Worm (Caenorhabditis elegans) whole organism, L1 larva: ENCODE measurements around the gene srr-4.

Experiments
- F16B12.6 ChIP-seq: fragments of 150-350 bp; optimal IDR thresholded peaks from 2 replicates; lab custom pipeline; 2014; ENCODE audit warnings: missing biosample characterization, missing genetic modification characterization
- Y116A8C.19 ChIP-seq: sonication (generic microtip); optimal IDR thresholded peaks from 2 replicates; lab custom pipeline; 2016; ENCODE audit warnings: missing compliant biosample characterization, missing genetic modification characterization, borderline replicate concordance
- aha-1 ChIP-seq: fragments of 150-350 bp; optimal IDR thresholded peaks from 2 replicates; lab custom pipeline; 2014; ENCODE audit warnings: missing biosample characterization, missing genetic modification characterization
- blmp-1 ChIP-seq: fragments of 150-350 bp; optimal IDR thresholded peaks from 2 replicates; lab custom pipeline; 2014; ENCODE audit warnings: missing biosample characterization, missing genetic modification characterization
- ceh-63 ChIP-seq: fragments of 200-800 bp; sonication (Bioruptor generic); optimal IDR thresholded peaks from 2 replicates; lab custom pipeline; 2018; ENCODE audit warnings: mild to moderate bottlenecking, missing genetic modification characterization, missing compliant biosample characterization
- ceh-8 ChIP-seq: fragments of 200-800 bp; sonication (Bioruptor generic); optimal IDR thresholded peaks from 2 replicates; lab custom pipeline; 2018; ENCODE audit warnings: mild to moderate bottlenecking, missing genetic modification characterization, moderate library complexity, missing compliant biosample characterization
- ceh-88 ChIP-seq: fragments of 200-800 bp; sonication (Bioruptor generic); IDR thresholded peaks from 2 replicates; pipeline ENCODE4 v1.3.6; 2022; ENCODE audit warnings: missing genetic modification characterization, missing compliant biosample characterization
- dsc-1 ChIP-seq: sonication (generic microtip); optimal IDR thresholded peaks from 2 replicates; lab custom pipeline; 2016; ENCODE audit warnings: mild to moderate bottlenecking, missing genetic modification characterization, missing compliant biosample characterization
- efl-1 ChIP-seq, 4 experiments: fragments of 150-350 bp; optimal IDR thresholded peaks in 3 of 4; peaks in 1 of 4; 1 replicate in 1 of 4; 2 replicates in 3 of 4; lab custom pipeline; 2014; ENCODE audit warnings: missing biosample characterization in 2 of 4, missing genetic modification characterization in 2 of 4, missing genetic modification reagents in 2 of 4
- egl-13 ChIP-seq: sonication (generic microtip); optimal IDR thresholded peaks from 2 replicates; lab custom pipeline; 2016; ENCODE audit warnings: missing genotype, missing genetic modification reagents, missing genetic modification characterization, missing compliant biosample characterization
- fkh-4 ChIP-seq: sonication (generic microtip); optimal IDR thresholded peaks from 2 replicates; lab custom pipeline; 2016; ENCODE audit warnings: missing compliant biosample characterization, missing genetic modification characterization, borderline replicate concordance
- fos-1 ChIP-seq: fragments of 150-350 bp; optimal IDR thresholded peaks from 2 replicates; lab custom pipeline; 2014; ENCODE audit warnings: missing biosample characterization, missing genetic modification characterization
- grh-1 ChIP-seq: fragments of 200-800 bp; sonication (Bioruptor generic); IDR thresholded peaks from 2 replicates; pipeline ENCODE4 v1.3.6; 2022; ENCODE audit warnings: missing genetic modification reagents, missing genetic modification characterization, missing compliant biosample characterization
- hlh-17 ChIP-seq: fragments of 200-800 bp; sonication (Bioruptor generic); optimal IDR thresholded peaks from 2 replicates; lab custom pipeline; 2018; ENCODE audit warnings: missing genetic modification characterization, mild to moderate bottlenecking, missing compliant biosample characterization, moderate library complexity, borderline replicate concordance
- isw-1 ChIP-seq: fragments of 200-800 bp; sonication (Bioruptor generic); IDR thresholded peaks from 2 replicates; pipeline ENCODE4 v1.3.6; 2022; ENCODE audit warnings: missing genetic modification characterization, missing compliant biosample characterization
- jun-1 ChIP-seq: fragments of 150-350 bp; optimal IDR thresholded peaks from 2 replicates; lab custom pipeline; 2014; ENCODE audit warnings: missing biosample characterization, missing genetic modification reagents, missing genetic modification characterization
- lin-14 ChIP-seq: fragments of 200-800 bp; sonication (Bioruptor generic); optimal IDR thresholded peaks from 2 replicates; lab custom pipeline; 2018; ENCODE audit warnings: mild to moderate bottlenecking, missing genetic modification characterization, moderate library complexity, missing compliant biosample characterization
- lir-3 ChIP-seq: sonication (generic microtip); optimal IDR thresholded peaks from 2 replicates; lab custom pipeline; 2016; ENCODE audit warnings: mild to moderate bottlenecking, missing genetic modification characterization, moderate library complexity, missing compliant biosample characterization; ENCODE audit not compliant: poor library complexity
- mab-9 ChIP-seq: fragments of 200-800 bp; sonication (Bioruptor generic); IDR thresholded peaks from 2 replicates; pipeline ENCODE4 v1.3.6; 2022; ENCODE audit warnings: missing genetic modification reagents, missing genetic modification characterization, missing compliant biosample characterization
- mdl-1 ChIP-seq, 2 experiments: fragments of 150-350 bp; optimal IDR thresholded peaks; 2 replicates each; lab custom pipeline; 2014 to 2017; ENCODE audit warnings: missing biosample characterization in 2 of 2, missing genetic modification characterization in 2 of 2, inconsistent platforms in 1 of 2
- nhr-12 ChIP-seq: sonication (generic microtip); optimal IDR thresholded peaks from 2 replicates; lab custom pipeline; 2017; ENCODE audit warnings: missing biosample characterization, missing genetic modification characterization
- nhr-19 ChIP-seq: fragments of 200-800 bp; sonication (Bioruptor generic); conservative IDR thresholded peaks from 2 replicates; pipeline ENCODE4 v1.3.6; 2022; ENCODE audit warnings: missing genetic modification characterization, missing compliant biosample characterization
- nhr-47 ChIP-seq: sonication (generic microtip); optimal IDR thresholded peaks from 2 replicates; lab custom pipeline; 2016; ENCODE audit warnings: mild to moderate bottlenecking, missing genetic modification characterization, moderate library complexity, missing compliant biosample characterization
- nhr-71 ChIP-seq: sonication (generic microtip); optimal IDR thresholded peaks from 2 replicates; lab custom pipeline; 2016; ENCODE audit warnings: mild to moderate bottlenecking, missing genetic modification characterization, moderate library complexity, missing compliant biosample characterization
- nhr-90 ChIP-seq: sonication (generic microtip); optimal IDR thresholded peaks from 2 replicates; lab custom pipeline; 2016; ENCODE audit warnings: mild to moderate bottlenecking, missing genetic modification characterization, missing compliant biosample characterization; ENCODE audit not compliant: poor library complexity
- rnt-1 ChIP-seq: sonication (generic microtip); optimal IDR thresholded peaks from 2 replicates; lab custom pipeline; 2016; ENCODE audit warnings: mild to moderate bottlenecking, missing genetic modification characterization, moderate library complexity, missing compliant biosample characterization
- snpc-4 ChIP-seq: fragments of 150-350 bp; optimal IDR thresholded peaks from 2 replicates; lab custom pipeline; 2014; ENCODE audit warnings: missing biosample characterization, missing genetic modification characterization
- sox-4 ChIP-seq: sonication (generic microtip); optimal IDR thresholded peaks from 2 replicates; lab custom pipeline; 2016; ENCODE audit warnings: missing genetic modification characterization, missing compliant biosample characterization
- tbx-2 ChIP-seq: sonication (generic microtip); optimal IDR thresholded peaks from 2 replicates; lab custom pipeline; 2016; ENCODE audit warnings: missing genetic modification characterization, missing compliant biosample characterization
- unc-30 ChIP-seq: sonication (generic microtip); optimal IDR thresholded peaks from 2 replicates; lab custom pipeline; 2017; ENCODE audit warnings: missing biosample characterization, missing genetic modification characterization
- unc-62 ChIP-seq: fragments of 150-350 bp; optimal IDR thresholded peaks from 2 replicates; lab custom pipeline; 2014; ENCODE audit warnings: missing biosample characterization, missing genetic modification reagents, missing genetic modification characterization
- unc-86 ChIP-seq: sonication (generic microtip); optimal IDR thresholded peaks from 2 replicates; lab custom pipeline; 2016; ENCODE audit warnings: missing genetic modification characterization, missing compliant biosample characterization
- unc-98 ChIP-seq: fragments of 200-800 bp; sonication (Bioruptor generic); IDR thresholded peaks from 2 replicates; pipeline ENCODE4 v1.3.6; 2022; ENCODE audit warnings: missing genetic modification characterization, missing compliant biosample characterization
- ztf-11 ChIP-seq, 2 experiments: sonication (generic microtip); optimal IDR thresholded peaks; 2 replicates each; lab custom pipeline; 2016 to 2017; ENCODE audit warnings: missing genetic modification characterization in 2 of 2, missing biosample characterization in 1 of 2, missing compliant biosample characterization in 1 of 2
- ztf-4 ChIP-seq: fragments of 150-350 bp; optimal IDR thresholded peaks from 2 replicates; lab custom pipeline; 2014; ENCODE audit warnings: missing biosample characterization, missing genetic modification characterization

srr-4 gene

ce11 chrV:5039559-5039958 is 20.5 kb downstream of the srr-4 start, which contains the start of gene K11D12.11:
K11D12.11 (minus strand) TSS chrV:5039600.
- TF ChIP-seq F16B12.6 (tag; lab: Kevin White, UChicago) (no peak), dsc-1 (tag; lab: Kevin White, UChicago) (peak; percentile 97), fkh-4 (peak; percentile 83)

ce11 chrV:5040925-5041324 is 21.9 kb downstream of the srr-4 start, which contains the start of gene K11D12.8:
K11D12.8 (minus strand) TSS chrV:5041001.
- TF ChIP-seq fkh-4 (no peak), blmp-1 (peak; percentile 71)

ce11 chrV:5046103-5046502 is 27.1 kb downstream of the srr-4 start, which contains the start of gene exc-14:
exc-14 (minus strand) TSS chrV:5046203.
- TF ChIP-seq ceh-8 (GFP tag; lab: Kevin White, UChicago) (no peak), Y116A8C.19 (tag; lab: Kevin White, UChicago) (no peak), jun-1 (tag; lab: Kevin White, UChicago) (no peak), ceh-63 (GFP tag; lab: Kevin White, UChicago) (no peak), sox-4 (no peak), nhr-47 (tag; lab: Kevin White, UChicago) (no peak), lin-14 (GFP tag; lab: Kevin White, UChicago) (no peak), ztf-11 (tag; optimal IDR thresholded peaks at IDR 0.05; lab: Kevin White, UChicago) (no peak), F16B12.6 (tag; lab: Kevin White, UChicago) (no peak), ceh-88 (GFP tag; lab: Robert Waterston, UW) (no peak), fkh-4 (no peak), nhr-90 (tag; lab: Kevin White, UChicago) (no peak), ztf-4 (tag; lab: Kevin White, UChicago) (no peak), hlh-17 (GFP tag; lab: Kevin White, UChicago) (no peak), isw-1 (GFP tag; lab: Robert Waterston, UW) (no peak), egl-13 (no peak)
- TF ChIP-seq, all 84 proteins: peak for 0

ce11 chrV:5046558-5046957 is 27.5 kb downstream of the srr-4 start:
- no peak for TF ChIP-seq ceh-63 (GFP tag; lab: Kevin White, UChicago)
- TF ChIP-seq mdl-1 (tag; optimal IDR thresholded peaks at IDR 0.05; lab: Kevin White, UChicago): no peak
- no peak for TF ChIP-seq fos-1 (tag; lab: Kevin White, UChicago)
- TF ChIP-seq aha-1 (tag; lab: Kevin White, UChicago): no peak
- no peak for TF ChIP-seq nhr-12 (tag; lab: Kevin White, UChicago)
- no peak for TF ChIP-seq unc-86 (tag; lab: Kevin White, UChicago)
- TF ChIP-seq unc-62 (GFP tag; lab: Kevin White, UChicago): no peak
- no peak for TF ChIP-seq unc-30
- TF ChIP-seq ztf-11 (tag; optimal IDR thresholded peaks at IDR 0.05; lab: Kevin White, UChicago): no peak
- TF ChIP-seq snpc-4 (tag; lab: Kevin White, UChicago): no peak
- TF ChIP-seq lir-3 (tag; lab: Kevin White, UChicago): no peak

ce11 chrV:5047230-5047629 is 28.2 kb downstream of the srr-4 start:
- TF ChIP-seq rnt-1 (tag; lab: Kevin White, UChicago): peak; percentile 59
- peak; percentile 93 for TF ChIP-seq grh-1 (GFP tag; lab: Robert Waterston, UW)
- TF ChIP-seq unc-98 (GFP tag; lab: Robert Waterston, UW): peak; percentile 75
- peak; percentile 90 for TF ChIP-seq mab-9 (GFP tag; lab: Robert Waterston, UW)
- peak; percentile 10 for TF ChIP-seq tbx-2 (tag; lab: Kevin White, UChicago)
- peak; percentile 45 for TF ChIP-seq nhr-71
- peak; percentile 80 for TF ChIP-seq isw-1 (GFP tag; lab: Robert Waterston, UW)
- peak; percentile 48 for TF ChIP-seq nhr-47 (tag; lab: Kevin White, UChicago)
- peak; percentile 93 for TF ChIP-seq nhr-19 (GFP tag; lab: Robert Waterston, UW)
- TF ChIP-seq ceh-88 (GFP tag; lab: Robert Waterston, UW): peak; percentile 68
- peak in 1 of 2 experiments; percentile 4 for TF ChIP-seq efl-1 (optimal IDR thresholded peaks at IDR 0.05; lab: Kevin White, UChicago)
- TF ChIP-seq efl-1 (GFP tag; optimal IDR thresholded peaks at IDR 0.05 in 1 of 2; lab: Kevin White, UChicago): peak in 1 of 2 experiments; percentile 53
